Fruit fly (Drosophila melanogaster) whole organism, adult: ENCODE results near the gene CG32669.
A peak's percentile ranks its signal among the peaks of the same experiment; 100 is the strongest.

Experiments used
- CG11617 ChIP-seq: fragments of 200-800 bp; sonication (Bioruptor generic); optimal IDR thresholded peaks from 2 replicates; lab custom pipeline; 2017; ENCODE audit warnings: mild to moderate bottlenecking, missing biosample characterization, missing genetic modification reagents, missing genetic modification characterization
- CG12768 ChIP-seq: fragments of 200-800 bp; sonication (Bioruptor generic); optimal IDR thresholded peaks from 2 replicates; lab custom pipeline; 2017; ENCODE audit warnings: missing biosample characterization, missing genetic modification characterization, mild to moderate bottlenecking, moderate library complexity, missing genetic modification reagents
- CG14711 ChIP-seq: fragments of 200-800 bp; sonication (Bioruptor generic); optimal IDR thresholded peaks from 2 replicates; lab custom pipeline; 2018; ENCODE audit warnings: missing biosample characterization, mild to moderate bottlenecking, missing genetic modification characterization, moderate library complexity
- CG1620 ChIP-seq: fragments of 200-800 bp; sonication (Bioruptor generic); optimal IDR thresholded peaks from 2 replicates; lab custom pipeline; 2016; ENCODE audit warnings: missing biosample characterization, missing genetic modification characterization
- CG33017 ChIP-seq: fragments of 200-800 bp; sonication (Bioruptor generic); optimal IDR thresholded peaks from 2 replicates; lab custom pipeline; 2018; ENCODE audit warnings: missing biosample characterization, mild to moderate bottlenecking, missing genetic modification characterization, moderate library complexity
- CG5204 ChIP-seq: fragments of 200-800 bp; sonication (Bioruptor generic); optimal IDR thresholded peaks from 2 replicates; lab custom pipeline; 2016; ENCODE audit warnings: missing biosample characterization, missing genetic modification characterization
- CG7045 ChIP-seq: fragments of 200-800 bp; sonication (Bioruptor generic); optimal IDR thresholded peaks from 2 replicates; lab custom pipeline; 2017; ENCODE audit warnings: missing biosample characterization, mild to moderate bottlenecking, missing genetic modification characterization
- CG7101 ChIP-seq: fragments of 200-800 bp; sonication (Bioruptor generic); optimal IDR thresholded peaks from 2 replicates; lab custom pipeline; 2018; ENCODE audit warnings: missing biosample characterization, mild to moderate bottlenecking, missing genetic modification characterization, moderate library complexity
- Clk ChIP-seq: fragments of 200-800 bp; sonication (Bioruptor generic); optimal IDR thresholded peaks from 2 replicates; lab custom pipeline; 2017; ENCODE audit warnings: missing biosample characterization, missing genetic modification characterization
- Crg-1 ChIP-seq: fragments of 200-800 bp; sonication (Bioruptor generic); optimal IDR thresholded peaks from 2 replicates; lab custom pipeline; 2016; ENCODE audit warnings: missing biosample characterization, missing genetic modification characterization
- Hr96 ChIP-seq: fragments of 200-800 bp; sonication (Bioruptor generic); optimal IDR thresholded peaks from 2 replicates; lab custom pipeline; 2016; ENCODE audit warnings: missing biosample characterization, missing genetic modification characterization
- Mnt ChIP-seq: fragments of 200-800 bp; sonication (Bioruptor generic); optimal IDR thresholded peaks from 2 replicates; lab custom pipeline; 2016; ENCODE audit warnings: missing biosample characterization, mild to moderate bottlenecking, missing genetic modification characterization
- bab1 ChIP-seq: fragments of 200-800 bp; sonication (Bioruptor generic); optimal IDR thresholded peaks from 3 replicates; lab custom pipeline; 2019; ENCODE audit warnings: missing biosample characterization, mild to moderate bottlenecking, missing genetic modification characterization, moderate library complexity
- cic ChIP-seq: fragments of 200-800 bp; sonication (Bioruptor generic); optimal IDR thresholded peaks from 2 replicates; lab custom pipeline; 2017; ENCODE audit warnings: missing biosample characterization, mild to moderate bottlenecking, missing genetic modification characterization, moderate library complexity
- cnc ChIP-seq, 2 experiments: fragments of >200 bp; optimal IDR thresholded peaks; 2 replicates each; lab custom pipeline; 2017
- kay ChIP-seq: fragments of 200-800 bp; sonication (Bioruptor generic); peaks from one replicate; lab custom pipeline; 2016; ENCODE audit warnings: missing biosample characterization, missing genetic modification characterization, borderline replicate concordance
- ovo ChIP-seq: fragments of 200-800 bp; sonication (Bioruptor generic); optimal IDR thresholded peaks from 2 replicates; lab custom pipeline; 2016; ENCODE audit warnings: missing biosample characterization, missing genetic modification characterization
- pad ChIP-seq: fragments of 200-800 bp; sonication (Bioruptor generic); optimal IDR thresholded peaks from 3 replicates; lab custom pipeline; 2017; ENCODE audit warnings: missing biosample characterization, missing genetic modification characterization, mild to moderate bottlenecking, moderate library complexity, missing genetic modification reagents
- tj ChIP-seq: fragments of 200-800 bp; sonication (Bioruptor generic); optimal IDR thresholded peaks from 3 replicates; lab custom pipeline; 2017; ENCODE audit warnings: missing biosample characterization, mild to moderate bottlenecking, missing genetic modification characterization, moderate library complexity
- toe ChIP-seq: fragments of 200-800 bp; sonication (Bioruptor generic); optimal IDR thresholded peaks from 2 replicates; lab custom pipeline; 2016; ENCODE audit warnings: missing biosample characterization, missing genetic modification characterization

The CG32669 gene

DNA sequence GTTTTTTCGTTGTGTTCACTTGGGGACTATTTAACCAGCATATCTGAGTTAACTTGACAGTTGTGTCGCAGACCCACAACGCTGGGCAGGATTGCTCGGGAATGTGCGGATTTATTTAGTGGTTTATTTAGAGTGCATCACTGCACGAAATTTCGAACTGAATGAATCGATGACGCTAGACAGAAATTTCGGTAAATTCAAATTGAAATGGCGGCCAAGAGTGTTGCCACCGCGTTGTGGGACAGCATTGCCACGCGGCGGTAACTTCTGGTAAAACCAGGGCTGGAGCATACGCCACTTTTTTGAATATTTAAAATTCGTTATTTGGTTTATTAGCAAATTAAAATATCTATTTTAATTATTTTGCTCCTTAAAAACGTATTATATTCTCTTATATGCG lies 9.8 kb upstream of the CG32669 start, which contains the start of gene feo:
feo (minus strand) TSS at position 184 of the 400 bp plus-strand sequence.
- no peak for TF ChIP-seq cic (GFP tag; lab: Kevin White, UChicago)
- TF ChIP-seq Crg-1 (GFP tag; lab: Kevin White, UChicago), result no peak
- peak; percentile 35 for TF ChIP-seq ovo
- TF ChIP-seq CG14711 (tag; lab: Kevin White, UChicago), result peak; percentile 51
- peak; percentile 3 for TF ChIP-seq CG7101 (tag; lab: Kevin White, UChicago)
- TF ChIP-seq Mnt (GFP tag; lab: Kevin White, UChicago), result peak; percentile 14
- TF ChIP-seq bab1 (GFP tag; lab: Kevin White, UChicago), result peak; percentile 39
- TF ChIP-seq cnc (optimal IDR thresholded peaks at IDR 0.05; lab: Kevin White, UChicago), result no peak

DNA sequence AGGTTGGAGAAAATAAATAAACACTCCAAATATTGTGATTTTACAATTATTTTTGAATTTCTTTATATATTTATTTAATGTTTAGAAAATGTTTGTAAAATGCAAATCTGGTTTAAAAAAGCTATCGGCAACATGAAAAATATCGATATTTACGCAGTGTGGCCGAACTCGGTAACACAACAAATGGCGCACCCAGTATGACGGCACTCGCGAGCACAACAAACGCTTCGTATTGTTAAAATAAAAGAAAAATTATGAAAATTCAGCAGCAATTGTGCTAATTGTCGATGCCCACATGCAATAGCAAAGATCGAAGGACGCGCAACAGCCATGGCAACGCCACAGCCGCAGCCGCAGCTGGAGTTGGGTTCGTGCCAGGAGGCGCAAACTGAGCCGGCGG lies 3.7 kb upstream of the CG32669 start, which contains the start of gene CG2202:
CG2202 (plus strand) TSS at position 193 of the 400 bp plus-strand sequence.
- TF ChIP-seq Clk (GFP tag; lab: Kevin White, UChicago), result no peak
- TF ChIP-seq tj (GFP tag; lab: Kevin White, UChicago), result peak; percentile 10
- TF ChIP-seq kay (GFP tag; lab: Kevin White, UChicago), result no peak
- TF ChIP-seq CG7045 (GFP tag; lab: Kevin White, UChicago), result no peak
- no peak for TF ChIP-seq toe (GFP tag; lab: Kevin White, UChicago)
- peak; percentile 53 for TF ChIP-seq bab1 (GFP tag; lab: Kevin White, UChicago)
- TF ChIP-seq Hr96 (GFP tag; lab: Kevin White, UChicago), result no peak
- TF ChIP-seq cic (GFP tag; lab: Kevin White, UChicago), result no peak
- TF ChIP-seq Mnt (GFP tag; lab: Kevin White, UChicago), result peak; percentile 34
- no peak for TF ChIP-seq CG5204 (GFP tag; lab: Kevin White, UChicago)
- peak; percentile 15 for TF ChIP-seq CG14711 (tag; lab: Kevin White, UChicago)
- TF ChIP-seq CG33017 (tag; lab: Kevin White, UChicago), result no peak
- no peak for TF ChIP-seq CG12768 (GFP tag; lab: Kevin White, UChicago)
- no peak for TF ChIP-seq CG7101 (tag; lab: Kevin White, UChicago)
- no peak for TF ChIP-seq cnc (optimal IDR thresholded peaks at IDR 0.05; lab: Kevin White, UChicago)
- TF ChIP-seq pad (GFP tag; lab: Kevin White, UChicago), result no peak
- no peak for TF ChIP-seq CG11617
- TF ChIP-seq ovo, result no peak
- TF ChIP-seq Crg-1 (GFP tag; lab: Kevin White, UChicago), result no peak
- no peak for TF ChIP-seq CG1620

DNA sequence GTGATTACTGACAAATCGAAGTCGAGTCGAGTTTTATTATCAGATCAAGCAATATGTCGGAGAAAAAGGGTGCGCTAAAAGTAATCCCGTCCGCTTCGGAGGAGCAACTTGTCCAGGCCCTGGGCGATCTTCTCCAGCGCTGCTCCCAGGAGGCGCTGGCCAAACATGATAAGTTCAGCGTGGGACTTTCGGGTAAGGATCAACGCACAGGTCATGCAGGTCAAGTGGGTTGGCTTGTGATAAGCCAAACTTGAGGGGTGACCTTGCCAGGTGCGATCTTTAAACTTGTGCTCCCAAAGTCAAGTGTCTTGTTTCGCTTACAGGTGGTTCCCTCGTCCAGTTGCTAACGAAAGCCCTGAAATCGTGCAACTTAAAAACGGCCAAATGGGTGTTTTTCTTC lies 2.6 kb upstream of the CG32669 start:
- TF ChIP-seq Mnt (GFP tag; lab: Kevin White, UChicago) (no peak), pad (GFP tag; lab: Kevin White, UChicago) (no peak), bab1 (GFP tag; lab: Kevin White, UChicago) (no peak), CG1620 (no peak), CG14711 (tag; lab: Kevin White, UChicago) (no peak), cic (GFP tag; lab: Kevin White, UChicago) (no peak), CG11617 (no peak), CG7101 (tag; lab: Kevin White, UChicago) (no peak), toe (GFP tag; lab: Kevin White, UChicago) (no peak), Hr96 (GFP tag; lab: Kevin White, UChicago) (no peak), Clk (GFP tag; lab: Kevin White, UChicago) (no peak), CG12768 (GFP tag; lab: Kevin White, UChicago) (no peak), CG5204 (GFP tag; lab: Kevin White, UChicago) (no peak), Crg-1 (GFP tag; lab: Kevin White, UChicago) (no peak), CG7045 (GFP tag; lab: Kevin White, UChicago) (no peak)

DNA sequence GAGAGGGAATG lies 2.4 kb upstream of the CG32669 start, which contains the start of gene Pgls:
Pgls (plus strand) TSS at position 3 of the 11 bp plus-strand sequence.
- TF ChIP-seq kay (GFP tag; lab: Kevin White, UChicago) (no peak), Mnt (GFP tag; lab: Kevin White, UChicago) (no peak), CG7045 (GFP tag; lab: Kevin White, UChicago) (no peak), Clk (GFP tag; lab: Kevin White, UChicago) (no peak), tj (GFP tag; lab: Kevin White, UChicago) (no peak), CG12768 (GFP tag; lab: Kevin White, UChicago) (no peak), pad (GFP tag; lab: Kevin White, UChicago) (no peak), toe (GFP tag; lab: Kevin White, UChicago) (no peak)

DNA sequence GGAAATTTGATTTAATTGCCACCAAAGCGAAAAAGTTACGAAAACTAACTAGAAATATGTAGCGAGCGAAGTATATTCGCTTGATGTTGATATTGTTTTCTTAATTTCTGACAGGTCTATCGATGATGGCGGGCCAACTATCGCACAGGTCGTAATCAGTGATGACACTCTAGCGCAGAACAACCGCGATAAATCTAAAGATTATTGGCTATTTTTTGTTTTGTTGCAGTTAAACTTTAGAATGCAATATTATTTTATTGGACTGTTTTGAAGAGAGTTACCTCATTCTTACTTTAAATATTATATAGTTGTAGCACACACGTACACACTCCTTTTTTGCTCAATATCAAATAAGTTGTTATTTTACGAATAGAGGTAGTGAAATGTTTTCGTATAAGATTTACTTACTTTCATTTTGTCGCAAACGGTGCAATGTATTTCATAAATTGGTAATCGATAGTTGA lies 2.1 kb upstream of the CG32669 start, which contains the start of gene sbr:
sbr (minus strand) TSS at position 121 of the 464 bp plus-strand sequence.
- TF ChIP-seq cic (GFP tag; lab: Kevin White, UChicago), result no peak
- peak; percentile 60 for TF ChIP-seq Crg-1 (GFP tag; lab: Kevin White, UChicago)
- TF ChIP-seq CG7045 (GFP tag; lab: Kevin White, UChicago), result no peak
- TF ChIP-seq CG1620, result peak; percentile 45
- peak; percentile 36 for TF ChIP-seq CG11617
- TF ChIP-seq CG14711 (tag; lab: Kevin White, UChicago), result peak; percentile 12
- no peak for TF ChIP-seq ovo
- peak; percentile 31 for TF ChIP-seq pad (GFP tag; lab: Kevin White, UChicago)
- peak; percentile 48 for TF ChIP-seq CG7101 (tag; lab: Kevin White, UChicago)
- TF ChIP-seq toe (GFP tag; lab: Kevin White, UChicago), result peak; percentile 45

DNA sequence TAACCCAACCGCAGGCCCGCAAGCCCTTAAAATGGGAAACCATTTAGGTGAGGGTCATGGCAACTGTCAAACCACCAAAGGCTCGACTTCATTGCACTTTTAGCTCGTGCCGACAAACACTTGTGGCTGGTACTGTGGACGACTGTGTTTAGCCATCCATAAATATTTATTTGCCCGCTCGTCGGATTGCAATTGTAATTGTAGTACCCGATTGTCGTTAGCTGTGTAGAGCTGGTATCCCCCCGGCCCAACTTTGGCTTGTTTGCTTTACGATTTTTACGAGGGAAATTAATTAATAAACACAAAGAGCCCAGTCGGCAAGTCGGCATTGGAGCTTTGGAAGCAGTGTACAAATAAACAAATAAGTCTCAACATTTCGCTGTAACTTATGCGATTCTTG lies 375 bp upstream of the CG32669 start:
- TF ChIP-seq kay (GFP tag; lab: Kevin White, UChicago) (no peak), CG5204 (GFP tag; lab: Kevin White, UChicago) (no peak), CG7045 (GFP tag; lab: Kevin White, UChicago) (no peak), cnc (optimal IDR thresholded peaks at IDR 0.05; lab: Kevin White, UChicago) (no peak), CG14711 (tag; lab: Kevin White, UChicago) (no peak), CG33017 (tag; lab: Kevin White, UChicago) (peak; percentile 28), CG11617 (no peak), tj (GFP tag; lab: Kevin White, UChicago) (no peak), bab1 (GFP tag; lab: Kevin White, UChicago) (no peak), Crg-1 (GFP tag; lab: Kevin White, UChicago) (no peak), ovo (no peak), Clk (GFP tag; lab: Kevin White, UChicago) (no peak), toe (GFP tag; lab: Kevin White, UChicago) (no peak), Hr96 (GFP tag; lab: Kevin White, UChicago) (no peak), CG1620 (no peak), Mnt (GFP tag; lab: Kevin White, UChicago) (peak; percentile 49), cic (GFP tag; lab: Kevin White, UChicago) (peak; percentile 74), pad (GFP tag; lab: Kevin White, UChicago) (peak; percentile 21), CG7101 (tag; lab: Kevin White, UChicago) (peak; percentile 42), CG12768 (GFP tag; lab: Kevin White, UChicago) (no peak)
